Worm (Caenorhabditis elegans): ENCODE data around the gene fbxb-82.

The fbxb-82 gene

DNA sequence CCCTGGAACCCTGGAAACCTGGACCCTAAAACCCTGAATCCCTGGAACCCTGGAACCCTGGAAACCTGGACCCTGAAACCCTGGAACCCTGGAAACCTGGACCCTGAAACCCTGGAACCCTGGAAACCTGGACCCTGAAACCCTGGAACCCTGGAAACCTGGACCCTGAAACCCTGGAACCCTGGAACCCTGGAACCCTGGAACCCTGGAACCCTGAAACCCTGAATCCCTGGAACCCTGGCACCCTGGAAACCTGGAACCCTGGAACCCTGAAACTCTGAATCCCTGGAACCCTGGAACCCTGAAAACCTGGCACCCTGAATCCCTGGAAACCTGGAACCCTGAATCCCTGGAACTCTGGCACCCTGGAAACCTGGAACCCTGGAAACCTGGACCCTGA lies 25.4 kb upstream of the fbxb-82 start:
- peak; percentile 35 for TF ChIP-seq elt-4 (tag; optimal IDR thresholded peaks at IDR 0.05)

- TF ChIP-seq pha-2 (tag; optimal IDR thresholded peaks at IDR 0.05) = no peak
- no peak for TF ChIP-seq Y22D7AL.16 (tag; optimal IDR thresholded peaks at IDR 0.05)
- no peak for TF ChIP-seq C38D4.7 (GFP tag; optimal IDR thresholded peaks at IDR 0.05)
- no peak for TF ChIP-seq sox-4 (tag; optimal IDR thresholded peaks at IDR 0.05)
- no peak for TF ChIP-seq pax-1 (tag; optimal IDR thresholded peaks at IDR 0.05)
- no peak for TF ChIP-seq ceh-30 (tag; optimal IDR thresholded peaks at IDR 0.05)
- TF ChIP-seq nfya-1 (tag; optimal IDR thresholded peaks at IDR 0.05) = no peak
- TF ChIP-seq nhr-11 (tag; optimal IDR thresholded peaks at IDR 0.05) = no peak
- TF ChIP-seq unc-86 (tag; optimal IDR thresholded peaks at IDR 0.05) = no peak
- no peak for TF ChIP-seq lin-11 (tag; optimal IDR thresholded peaks at IDR 0.05)
- no peak for TF ChIP-seq unc-3 (GFP tag; conservative IDR thresholded peaks at IDR 0.05)
- TF ChIP-seq unc-3 (tag; optimal IDR thresholded peaks at IDR 0.05) = no peak
- TF ChIP-seq odd-2 (tag; optimal IDR thresholded peaks at IDR 0.05) = no peak
- no peak for TF ChIP-seq gmeb-2 (tag; optimal IDR thresholded peaks at IDR 0.05)
- no peak for TF ChIP-seq ets-4 (tag; optimal IDR thresholded peaks at IDR 0.05)
- TF ChIP-seq ceh-24 (tag; optimal IDR thresholded peaks at IDR 0.05) = no peak
- TF ChIP-seq pat-9 (tag; optimal IDR thresholded peaks at IDR 0.05) = no peak
Measured at ce11 chrIII:165390-165789, 22.4 kb upstream of the fbxb-82 start, which contains the start of gene F40G9.7. F40G9.7 (plus strand) TSS chrIII:165690.

- TF ChIP-seq sox-4 (tag; optimal IDR thresholded peaks at IDR 0.05) (no peak), tbx-2 (tag; optimal IDR thresholded peaks at IDR 0.05) (no peak), syd-9 (tag; optimal IDR thresholded peaks at IDR 0.05) (no peak), pha-2 (tag; optimal IDR thresholded peaks at IDR 0.05) (no peak), ceh-45 (GFP tag; IDR thresholded peaks at IDR 0.05) (no peak), nfya-1 (tag; optimal IDR thresholded peaks at IDR 0.05) (no peak), ahr-1 (tag; optimal IDR thresholded peaks at IDR 0.05) (no peak), ceh-18 (tag; optimal IDR thresholded peaks at IDR 0.05) (no peak), ceh-31 (tag; optimal IDR thresholded peaks at IDR 0.05) (no peak), K09A11.1 (tag; optimal IDR thresholded peaks at IDR 0.05; ENCODE audit: insufficient read depth) (no peak), unc-55 (GFP tag; optimal IDR thresholded peaks at IDR 0.05) (no peak), ref-2 (tag; optimal IDR thresholded peaks at IDR 0.05) (no peak)
Measured at ce11 chrIII:164775-165174, 21.8 kb upstream of the fbxb-82 start, which contains the start of gene F40G9.8. F40G9.8 (minus strand) TSS chrIII:164875.

- TF ChIP-seq lim-6 (tag; optimal IDR thresholded peaks at IDR 0.05) (peak; percentile 3), ceh-22 (tag; optimal IDR thresholded peaks at IDR 0.05) (no peak), che-1 (tag; optimal IDR thresholded peaks at IDR 0.05) (no peak)
Measured at ce11 chrIII:159665-160064, 16.6 kb upstream of the fbxb-82 start.

DNA sequence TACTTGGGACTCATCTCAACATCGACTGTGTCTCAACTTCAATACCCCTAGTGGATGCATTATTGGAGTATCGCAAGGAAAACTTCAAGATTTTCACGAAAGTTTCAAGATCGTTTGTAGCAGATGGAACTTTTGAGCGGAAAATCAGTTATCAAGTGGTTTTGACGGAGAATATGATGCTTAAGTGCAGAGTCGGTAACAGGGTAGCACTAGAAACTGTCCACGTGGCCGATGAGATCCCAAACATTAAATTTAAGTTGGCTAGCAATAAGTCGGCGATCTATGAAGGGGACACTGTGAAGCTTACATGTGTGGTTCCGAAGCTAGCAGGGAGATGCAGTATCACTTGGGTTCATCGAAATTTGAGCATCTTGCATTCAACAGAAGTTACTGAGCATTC lies 16.1 kb upstream of the fbxb-82 start:
- no peak for TF ChIP-seq ceh-45 (GFP tag; IDR thresholded peaks at IDR 0.05)
- no peak for TF ChIP-seq che-1 (tag; optimal IDR thresholded peaks at IDR 0.05)
- no peak for TF ChIP-seq rnt-1 (tag; optimal IDR thresholded peaks at IDR 0.05)
- no peak for TF ChIP-seq Y22D7AL.16 (tag; optimal IDR thresholded peaks at IDR 0.05)
- TF ChIP-seq K02D7.2 (tag; optimal IDR thresholded peaks at IDR 0.05) = no peak
- no peak for TF ChIP-seq C08G9.2 (tag; optimal IDR thresholded peaks at IDR 0.05)
- TF ChIP-seq pat-9 (tag; optimal IDR thresholded peaks at IDR 0.05) = no peak
- TF ChIP-seq ttx-3 (tag; optimal IDR thresholded peaks at IDR 0.05) = no peak

DNA sequence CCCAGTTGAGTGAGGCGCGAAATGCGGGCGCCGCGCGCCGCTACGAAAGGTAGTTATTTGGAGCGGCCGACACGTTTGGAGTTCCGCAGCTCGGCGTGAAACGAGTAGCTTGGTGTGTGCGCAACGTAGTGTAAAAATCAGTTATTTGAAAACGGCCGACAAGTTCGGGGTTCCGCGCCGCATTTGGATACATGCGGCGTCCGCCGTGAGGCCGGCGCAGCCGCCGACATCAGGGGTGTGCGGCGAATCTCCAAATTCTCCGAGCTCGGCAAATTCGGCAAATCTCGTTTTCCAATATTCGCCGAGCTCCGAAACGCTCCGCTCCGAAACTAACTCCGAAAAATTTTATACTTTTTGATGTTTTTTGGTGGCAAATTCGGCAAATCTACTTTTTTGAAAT lies 15.0 kb upstream of the fbxb-82 start:
- TF ChIP-seq rnt-1 (tag; optimal IDR thresholded peaks at IDR 0.05) (no peak), ceh-9 (tag; optimal IDR thresholded peaks at IDR 0.05) (no peak), zip-5 (tag; optimal IDR thresholded peaks at IDR 0.05) (no peak), lim-6 (tag; optimal IDR thresholded peaks at IDR 0.05) (no peak), ttx-3 (tag; optimal IDR thresholded peaks at IDR 0.05) (no peak), pqm-1 (tag; optimal IDR thresholded peaks at IDR 0.05) (no peak), lin-11 (tag; optimal IDR thresholded peaks at IDR 0.05) (no peak), dmd-4 (tag; optimal IDR thresholded peaks at IDR 0.05; ENCODE audit: borderline replicate concordance) (no peak), hlh-15 (tag; optimal IDR thresholded peaks at IDR 0.05) (no peak)

Data from whole organism, late embryonic.